Worm (Caenorhabditis elegans): ENCODE data around the gene str-238.

The str-238 gene

DNA sequence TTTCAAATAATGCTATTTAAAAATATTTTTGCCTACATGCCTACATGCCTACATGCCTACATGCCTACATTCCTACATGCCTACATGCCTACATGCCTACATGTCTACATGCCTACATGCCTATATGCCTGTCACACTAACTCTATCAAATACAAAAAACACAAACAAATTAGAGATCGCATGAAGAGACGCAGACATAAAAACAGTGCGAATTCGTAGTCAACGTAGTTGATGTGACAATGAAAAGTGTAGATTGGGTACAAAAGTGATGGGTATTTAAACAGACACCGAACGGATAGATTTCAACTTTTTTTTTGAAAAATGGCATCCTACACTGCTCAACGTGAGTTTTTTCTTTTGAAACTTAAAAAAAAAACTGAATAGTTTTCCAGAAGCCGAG, 12.5 kb downstream of the str-238 start, which contains the start of gene R09E12.9:
Gene R09E12.9 (plus strand): TSS at position 316 of the 400 bp plus-strand sequence.
- TF ChIP-seq him-1 (tag; optimal IDR thresholded peaks at IDR 0.05) (no peak), W03F9.2 (tag; optimal IDR thresholded peaks at IDR 0.05) (no peak), dao-5 (tag; optimal IDR thresholded peaks at IDR 0.05) (no peak)

ce11 chrV:778339-778738, 13.5 kb downstream of the str-238 start, which contains the start of gene srbc-59:
srbc-59 (plus strand) TSS chrV:778639.
- TF ChIP-seq him-1 (tag; optimal IDR thresholded peaks at IDR 0.05) (no peak), W03F9.2 (tag; optimal IDR thresholded peaks at IDR 0.05) (no peak), dao-5 (tag; optimal IDR thresholded peaks at IDR 0.05) (no peak)

- no peak for TF ChIP-seq dao-5 (tag; optimal IDR thresholded peaks at IDR 0.05)
- TF ChIP-seq him-1 (tag; optimal IDR thresholded peaks at IDR 0.05): no peak
- no peak for TF ChIP-seq W03F9.2 (tag; optimal IDR thresholded peaks at IDR 0.05)
Measured at ce11 chrV:779999-780398, 15.2 kb downstream of the str-238 start, which contains the start of gene srbc-60. srbc-60 (plus strand) TSS chrV:780299.

- TF ChIP-seq W03F9.2 (tag; optimal IDR thresholded peaks at IDR 0.05) (no peak), dao-5 (tag; optimal IDR thresholded peaks at IDR 0.05) (no peak), him-1 (tag; optimal IDR thresholded peaks at IDR 0.05) (no peak)
Measured at ce11 chrV:782432-782831, 17.6 kb downstream of the str-238 start, which contains the start of gene srab-16. srab-16 (plus strand) TSS chrV:782732.

ce11 chrV:794092-794491, 29.3 kb downstream of the str-238 start:
- no peak for TF ChIP-seq W03F9.2 (tag; optimal IDR thresholded peaks at IDR 0.05)
- no peak for TF ChIP-seq dao-5 (tag; optimal IDR thresholded peaks at IDR 0.05)
- TF ChIP-seq him-1 (tag; optimal IDR thresholded peaks at IDR 0.05): no peak

- no peak for TF ChIP-seq W03F9.2 (tag; optimal IDR thresholded peaks at IDR 0.05)
- no peak for TF ChIP-seq dao-5 (tag; optimal IDR thresholded peaks at IDR 0.05)
- TF ChIP-seq him-1 (tag; optimal IDR thresholded peaks at IDR 0.05): no peak
Measured at ce11 chrV:797241-797640, 32.4 kb downstream of the str-238 start.

ce11 chrV:800271-800670, 35.4 kb downstream of the str-238 start:
- TF ChIP-seq dao-5 (tag; optimal IDR thresholded peaks at IDR 0.05): no peak
- no peak for TF ChIP-seq W03F9.2 (tag; optimal IDR thresholded peaks at IDR 0.05)
- no peak for TF ChIP-seq him-1 (tag; optimal IDR thresholded peaks at IDR 0.05)

ce11 chrV:801555-802060, 36.8 kb downstream of the str-238 start:
- TF ChIP-seq dao-5 (tag; optimal IDR thresholded peaks at IDR 0.05) (no peak), him-1 (tag; optimal IDR thresholded peaks at IDR 0.05) (no peak), W03F9.2 (tag; optimal IDR thresholded peaks at IDR 0.05) (no peak)

ce11 chrV:802726-803125, 37.9 kb downstream of the str-238 start:
- no peak for TF ChIP-seq W03F9.2 (tag; optimal IDR thresholded peaks at IDR 0.05)
- no peak for TF ChIP-seq dao-5 (tag; optimal IDR thresholded peaks at IDR 0.05)
- TF ChIP-seq him-1 (tag; optimal IDR thresholded peaks at IDR 0.05): no peak

DNA sequence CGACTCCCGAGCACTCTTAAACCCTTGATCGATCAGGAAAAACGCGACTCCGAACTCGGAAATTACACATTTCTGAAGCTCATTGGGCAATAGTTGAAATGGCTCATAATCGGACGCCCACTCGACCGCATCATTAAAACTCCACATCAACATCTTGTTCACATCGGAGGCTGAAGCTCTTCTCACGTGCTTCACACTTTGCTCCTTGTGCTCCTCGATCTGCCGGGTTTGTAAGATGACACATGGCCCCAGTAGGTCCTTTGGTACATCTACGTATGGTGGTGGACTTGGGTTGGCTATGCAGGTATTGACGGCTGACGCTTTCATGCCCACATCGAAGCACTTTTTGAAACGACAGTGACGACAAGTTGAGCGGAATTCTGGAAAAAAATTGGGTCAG, 38.6 kb downstream of the str-238 start:
- TF ChIP-seq dao-5 (tag; optimal IDR thresholded peaks at IDR 0.05): no peak
- TF ChIP-seq him-1 (tag; optimal IDR thresholded peaks at IDR 0.05): no peak
- TF ChIP-seq W03F9.2 (tag; optimal IDR thresholded peaks at IDR 0.05): no peak

ce11 chrV:804485-804884, 39.7 kb downstream of the str-238 start, which contains the start of gene nhr-270:
nhr-270 (minus strand) TSS chrV:804741.
- TF ChIP-seq dao-5 (tag; optimal IDR thresholded peaks at IDR 0.05) (no peak), W03F9.2 (tag; optimal IDR thresholded peaks at IDR 0.05) (no peak), him-1 (tag; optimal IDR thresholded peaks at IDR 0.05) (no peak)

ce11 chrV:808260-808659, 43.4 kb downstream of the str-238 start:
- no peak for TF ChIP-seq dao-5 (tag; optimal IDR thresholded peaks at IDR 0.05)
- TF ChIP-seq him-1 (tag; optimal IDR thresholded peaks at IDR 0.05): no peak
- no peak for TF ChIP-seq W03F9.2 (tag; optimal IDR thresholded peaks at IDR 0.05)

DNA sequence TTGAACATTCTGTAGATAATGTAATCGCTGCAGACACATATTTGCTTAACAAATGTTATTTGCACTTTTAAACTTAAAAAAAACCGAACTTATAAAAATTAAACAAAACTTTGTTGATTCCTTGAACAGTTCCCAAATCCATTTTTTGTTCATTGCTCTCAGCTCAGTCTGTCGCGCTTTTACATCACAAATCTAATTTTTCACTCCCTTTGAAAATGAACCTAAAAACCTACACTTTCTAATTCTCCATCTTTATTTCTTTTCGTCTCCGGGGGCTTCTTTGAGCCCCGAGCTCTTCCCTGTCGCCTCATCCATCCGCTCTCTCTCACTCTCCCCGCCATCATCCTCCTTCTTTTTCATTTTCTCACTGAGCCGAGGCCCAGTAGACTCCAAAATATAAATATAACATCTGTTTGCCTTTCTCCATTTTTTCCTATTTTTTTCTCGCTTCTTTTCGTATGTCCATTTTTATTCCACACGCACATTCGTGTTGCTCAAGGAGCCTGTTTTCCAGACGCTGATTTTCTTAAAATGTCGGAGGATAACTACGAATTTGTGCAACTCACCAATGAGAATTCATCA, 45.5 kb downstream of the str-238 start, which contains the start of gene R13D11.4:
Gene R13D11.4 (plus strand): TSS at position 532 of the 582 bp plus-strand sequence.
- no peak for TF ChIP-seq him-1 (tag; optimal IDR thresholded peaks at IDR 0.05)
- no peak for TF ChIP-seq W03F9.2 (tag; optimal IDR thresholded peaks at IDR 0.05)
- no peak for TF ChIP-seq dao-5 (tag; optimal IDR thresholded peaks at IDR 0.05)

- TF ChIP-seq W03F9.2 (tag; optimal IDR thresholded peaks at IDR 0.05) (no peak), dao-5 (tag; optimal IDR thresholded peaks at IDR 0.05) (no peak), him-1 (tag; optimal IDR thresholded peaks at IDR 0.05) (no peak)
Measured at ce11 chrV:813101-813500, 48.3 kb downstream of the str-238 start, which contains the start of gene R13D11.10. R13D11.10 (minus strand) TSS chrV:813201.

Data from whole organism, L4/young adult.